Worm (Caenorhabditis elegans): ENCODE results near the gene npr-42.

DNA sequence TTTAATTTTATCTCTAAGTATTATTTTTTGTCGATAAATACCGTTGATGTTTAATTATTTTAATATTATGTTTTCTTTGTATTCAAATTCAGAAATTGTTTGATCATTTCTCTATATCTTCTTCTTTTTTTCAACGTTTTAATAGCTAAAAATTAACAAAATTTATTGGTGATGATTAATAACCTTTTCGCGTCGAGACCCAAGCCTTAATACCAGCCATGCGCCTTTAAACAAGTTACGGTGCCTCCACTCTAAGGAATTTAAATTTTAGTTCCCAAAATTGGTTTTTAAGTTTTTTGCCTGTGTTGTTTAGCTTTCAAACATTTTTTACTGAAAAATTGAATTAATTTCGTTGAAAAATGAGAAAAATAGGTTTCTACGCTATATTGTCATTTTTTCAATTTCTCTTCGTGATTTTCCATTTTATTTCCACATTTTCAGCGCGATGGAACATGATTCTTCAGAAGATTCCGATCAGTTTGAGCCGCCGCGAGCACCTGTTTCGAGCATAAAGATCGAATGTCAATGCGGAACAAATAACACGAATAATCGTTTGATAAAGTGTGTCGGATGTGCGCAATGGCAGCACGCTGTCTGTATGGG lies 46.8 kb upstream of the npr-42 start, which contains the start of gene C16A11.3:
- TF ChIP-seq ama-1 (optimal IDR thresholded peaks at IDR 0.05) = no peak
- no peak for TF ChIP-seq aly-2 (tag; optimal IDR thresholded peaks at IDR 0.05)
- TF ChIP-seq egl-27 (tag; optimal IDR thresholded peaks at IDR 0.05) = no peak
- no peak for TF ChIP-seq blmp-1 (tag; optimal IDR thresholded peaks at IDR 0.05; ENCODE audit: insufficient read depth)
- no peak for TF ChIP-seq Y55F3AM.14 (GFP tag; optimal IDR thresholded peaks at IDR 0.05)
- no peak for TF ChIP-seq ztf-1 (GFP tag; conservative IDR thresholded peaks at IDR 0.05)
- no peak for TF ChIP-seq unc-62 (GFP tag; optimal IDR thresholded peaks at IDR 0.05)
- no peak for TF ChIP-seq peb-1 (tag; optimal IDR thresholded peaks at IDR 0.05)
- TF ChIP-seq nhr-237 (tag; optimal IDR thresholded peaks at IDR 0.05) = no peak
- TF ChIP-seq unc-39 (tag; optimal IDR thresholded peaks at IDR 0.05) = no peak
- TF ChIP-seq unc-55 (GFP tag; optimal IDR thresholded peaks at IDR 0.05) = no peak
- TF ChIP-seq nhr-6 (tag; optimal IDR thresholded peaks at IDR 0.05) = no peak
- TF ChIP-seq lsy-2 (tag; optimal IDR thresholded peaks at IDR 0.05) = no peak
- no peak for TF ChIP-seq dmd-4 (tag; optimal IDR thresholded peaks at IDR 0.05)

All from whole organism, L2 larva.